Worm (Caenorhabditis elegans) whole organism, L4 larva: ENCODE results near the gene fbxa-147.

Source experiments
- Y48G9A.11 ChIP-seq: fragments of 200-800 bp; sonication (Bioruptor generic); IDR thresholded peaks from 2 replicates; pipeline ENCODE4 v1.3.6; 2022; ENCODE audit warnings: missing genetic modification reagents, missing genetic modification characterization, missing compliant biosample characterization
- aly-2 ChIP-seq: sonication (generic microtip); optimal IDR thresholded peaks from 2 replicates; lab custom pipeline; 2018; ENCODE audit warnings: missing biosample characterization, missing genetic modification characterization
- egl-27 ChIP-seq: sonication (generic microtip); optimal IDR thresholded peaks from 3 replicates; lab custom pipeline; 2017; ENCODE audit warnings: missing biosample characterization, missing genetic modification reagents, missing genetic modification characterization
- fos-1 ChIP-seq: fragments of 150-350 bp; optimal IDR thresholded peaks from 2 replicates; lab custom pipeline; 2014; ENCODE audit warnings: missing biosample characterization, missing genetic modification characterization
- lin-13 ChIP-seq: fragments of 150-350 bp; optimal IDR thresholded peaks from 2 replicates; lab custom pipeline; 2014; ENCODE audit warnings: missing biosample characterization, missing genetic modification reagents, missing genetic modification characterization
- madf-5 ChIP-seq, 2 experiments: fragments of 200-800 bp; sonication (Bioruptor generic); IDR thresholded peaks; 2 replicates each; pipeline ENCODE4 v1.3.6; 2022; ENCODE audit warnings: missing compliant biosample characterization in 2 of 2, missing genetic modification characterization in 2 of 2
- mes-2 ChIP-seq: sonication (generic microtip); optimal IDR thresholded peaks from 2 replicates; lab custom pipeline; 2016; ENCODE audit warnings: missing genotype, mild to moderate bottlenecking, missing genetic modification characterization, missing compliant biosample characterization; ENCODE audit not compliant: poor library complexity, severe bottlenecking
- nhr-11 ChIP-seq: fragments of 150-350 bp; optimal IDR thresholded peaks from 2 replicates; lab custom pipeline; 2014; ENCODE audit warnings: missing biosample characterization, missing genetic modification characterization
- nhr-76 ChIP-seq: fragments of 150-350 bp; optimal IDR thresholded peaks from 2 replicates; lab custom pipeline; 2014; ENCODE audit warnings: missing biosample characterization, missing genetic modification characterization
- snpc-4 ChIP-seq: fragments of 150-350 bp; optimal IDR thresholded peaks from 2 replicates; lab custom pipeline; 2014; ENCODE audit warnings: missing biosample characterization, missing genetic modification characterization
- unc-130 ChIP-seq: sonication (generic microtip); optimal IDR thresholded peaks from 2 replicates; lab custom pipeline; 2016; ENCODE audit warnings: missing genetic modification reagents, missing genetic modification characterization, missing compliant biosample characterization

- TF ChIP-seq lin-13 (no peak), snpc-4 (no peak), nhr-76 (tag; lab: Kevin White, UChicago) (no peak), Y48G9A.11 (GFP tag; lab: Robert Waterston, UW) (no peak), nhr-11 (tag; lab: Kevin White, UChicago) (no peak), egl-27 (tag; lab: Kevin White, UChicago) (no peak), unc-130 (GFP tag; lab: Kevin White, UChicago) (no peak), madf-5 (GFP tag; IDR thresholded peaks at IDR 0.05; lab: Robert Waterston, UW) (no peak), fos-1 (tag; lab: Kevin White, UChicago) (no peak), aly-2 (tag; lab: Kevin White, UChicago) (no peak), mes-2 (tag; lab: Kevin White, UChicago) (no peak)
These were observed at the start of gene fbxa-147 for ce11 chrV:14716114-14716513.
